Worm (Caenorhabditis elegans): Measurements from ENCODE around the gene E04D5.4.

ce11 chrII:10481824-10482556 lies 41.9 kb downstream of the E04D5.4 start, which contains the start of the genes clec-60 and ZK666.11:
- TF ChIP-seq elt-1 (tag; optimal IDR thresholded peaks at IDR 0.05; ENCODE audit: borderline replicate concordance, insufficient read depth) (no peak), nhr-2 (tag; optimal IDR thresholded peaks at IDR 0.05) (no peak), mls-2 (tag; optimal IDR thresholded peaks at IDR 0.05) (no peak), flh-1 (GFP tag; optimal IDR thresholded peaks at IDR 0.05) (no peak), nhr-237 (tag; optimal IDR thresholded peaks at IDR 0.05) (no peak), elt-3 (tag; optimal IDR thresholded peaks at IDR 0.05) (no peak), pha-4 (tag; optimal IDR thresholded peaks at IDR 0.05) (no peak), unc-62 (GFP tag; optimal IDR thresholded peaks at IDR 0.05) (no peak)
